Worm (Caenorhabditis elegans) whole organism, midembryonic: ENCODE data around the gene F11D11.21.

Source experiments
- T22C8.4 ChIP-seq: fragments of 200-800 bp; sonication (Bioruptor generic); IDR thresholded peaks from 2 replicates; pipeline ENCODE4 v1.3.6; 2022; ENCODE audit warnings: missing genetic modification characterization, missing compliant biosample characterization
- cog-1 ChIP-seq: sonication (generic microtip); optimal IDR thresholded peaks from 2 replicates; lab custom pipeline; 2016; ENCODE audit warnings: missing genetic modification characterization, missing compliant biosample characterization
- flt-1 ChIP-seq: fragments of 200-800 bp; sonication (Bioruptor generic); IDR thresholded peaks from 2 replicates; pipeline ENCODE4 v1.3.6; 2022; ENCODE audit warnings: missing genetic modification characterization, missing compliant biosample characterization
- klf-2 ChIP-seq: fragments of 200-800 bp; sonication (Bioruptor generic); conservative IDR thresholded peaks from 2 replicates; pipeline ENCODE4 v1.3.6; 2022; ENCODE audit warnings: missing genetic modification reagents, missing genetic modification characterization, missing compliant biosample characterization
- med-1 ChIP-seq: sonication (generic microtip); optimal IDR thresholded peaks from 2 replicates; lab custom pipeline; 2017; ENCODE audit warnings: missing genetic modification characterization, mild to moderate bottlenecking, missing compliant biosample characterization, antibody characterized with exemption, missing genetic modification reagents; ENCODE audit not compliant: insufficient read depth
- ref-1 ChIP-seq: fragments of 200-800 bp; sonication (Bioruptor generic); conservative IDR thresholded peaks from 2 replicates; pipeline ENCODE4 v1.3.6; 2022; ENCODE audit warnings: missing genetic modification reagents, missing genetic modification characterization, missing compliant biosample characterization
- tab-1 ChIP-seq: fragments of 200-800 bp; sonication (Bioruptor generic); IDR thresholded peaks from 2 replicates; pipeline ENCODE4 v1.3.6; 2022; ENCODE audit warnings: missing genetic modification characterization, missing compliant biosample characterization
- ztf-23 ChIP-seq: fragments of 200-800 bp; sonication (Bioruptor generic); IDR thresholded peaks from 2 replicates; pipeline ENCODE4 v1.3.6; 2022; ENCODE audit warnings: missing genetic modification reagents, missing genetic modification characterization, missing compliant biosample characterization
- ztf-29 ChIP-seq: fragments of 200-800 bp; sonication (Bioruptor generic); IDR thresholded peaks from 2 replicates; pipeline ENCODE4 v1.3.6; 2022; ENCODE audit warnings: missing genetic modification reagents, missing genetic modification characterization, missing compliant biosample characterization

F11D11.21 gene

ce11 chrV:18737646-18738045, 12.7 kb downstream of the F11D11.21 start:
- TF ChIP-seq flt-1 (GFP tag; lab: Robert Waterston, UW) (no peak), med-1 (GFP tag; lab: Kevin White, UChicago) (no peak), ref-1 (GFP tag; lab: Robert Waterston, UW) (no peak), ztf-29 (GFP tag; lab: Robert Waterston, UW) (no peak), klf-2 (no peak), tab-1 (GFP tag; lab: Robert Waterston, UW) (no peak), ztf-23 (no peak)

- TF ChIP-seq T22C8.4 (GFP tag; lab: Robert Waterston, UW) (no peak), med-1 (GFP tag; lab: Kevin White, UChicago) (no peak), tab-1 (GFP tag; lab: Robert Waterston, UW) (no peak), cog-1 (tag; lab: Kevin White, UChicago) (no peak), ref-1 (GFP tag; lab: Robert Waterston, UW) (no peak), flt-1 (GFP tag; lab: Robert Waterston, UW) (no peak), ztf-29 (GFP tag; lab: Robert Waterston, UW) (no peak), ztf-23 (no peak), klf-2 (no peak)
Measured at ce11 chrV:18734381-18734780, 16.0 kb downstream of the F11D11.21 start, which contains the start of gene scl-20. Gene scl-20 (minus strand): TSS chrV:18734481.

- TF ChIP-seq tab-1 (GFP tag; lab: Robert Waterston, UW) (no peak), flt-1 (GFP tag; lab: Robert Waterston, UW) (no peak), T22C8.4 (GFP tag; lab: Robert Waterston, UW) (no peak), ref-1 (GFP tag; lab: Robert Waterston, UW) (no peak), ztf-23 (no peak), med-1 (GFP tag; lab: Kevin White, UChicago) (no peak), ztf-29 (GFP tag; lab: Robert Waterston, UW) (no peak), cog-1 (tag; lab: Kevin White, UChicago) (no peak), klf-2 (no peak)
Measured at ce11 chrV:18733942-18734341, 16.4 kb downstream of the F11D11.21 start.

ce11 chrV:18731579-18732041, 18.7 kb downstream of the F11D11.21 start, which contains the start of the genes asp-18 and scl-19:
Gene asp-18 (minus strand): TSS chrV:18731679.
Gene scl-19 (plus strand): TSS chrV:18731991.
- TF ChIP-seq tab-1 (GFP tag; lab: Robert Waterston, UW) (no peak), ztf-29 (GFP tag; lab: Robert Waterston, UW) (no peak), klf-2 (no peak), T22C8.4 (GFP tag; lab: Robert Waterston, UW) (no peak), ztf-23 (no peak), cog-1 (tag; lab: Kevin White, UChicago) (no peak), ref-1 (GFP tag; lab: Robert Waterston, UW) (no peak), flt-1 (GFP tag; lab: Robert Waterston, UW) (no peak), med-1 (GFP tag; lab: Kevin White, UChicago) (no peak)

ce11 chrV:18729324-18729924, 20.9 kb downstream of the F11D11.21 start, which contains the start of gene asp-19:
Gene asp-19 (minus strand): TSS chrV:18729374.
- no peak for TF ChIP-seq med-1 (GFP tag; lab: Kevin White, UChicago)

ce11 chrV:18725858-18726257, 24.5 kb downstream of the F11D11.21 start:
- no peak for TF ChIP-seq tab-1 (GFP tag; lab: Robert Waterston, UW)
- no peak for TF ChIP-seq ztf-29 (GFP tag; lab: Robert Waterston, UW)
- TF ChIP-seq ref-1 (GFP tag; lab: Robert Waterston, UW) = no peak
- no peak for TF ChIP-seq cog-1 (tag; lab: Kevin White, UChicago)
- no peak for TF ChIP-seq flt-1 (GFP tag; lab: Robert Waterston, UW)
- TF ChIP-seq T22C8.4 (GFP tag; lab: Robert Waterston, UW) = no peak
- TF ChIP-seq ztf-23 = no peak

ce11 chrV:18724076-18724475, 26.3 kb downstream of the F11D11.21 start:
- TF ChIP-seq ztf-29 (GFP tag; lab: Robert Waterston, UW) (no peak), klf-2 (no peak), flt-1 (GFP tag; lab: Robert Waterston, UW) (no peak), med-1 (GFP tag; lab: Kevin White, UChicago) (no peak), T22C8.4 (GFP tag; lab: Robert Waterston, UW) (no peak), cog-1 (tag; lab: Kevin White, UChicago) (no peak), ztf-23 (no peak), tab-1 (GFP tag; lab: Robert Waterston, UW) (no peak), ref-1 (GFP tag; lab: Robert Waterston, UW) (no peak)

- peak; percentile 99 for TF ChIP-seq T22C8.4 (GFP tag; lab: Robert Waterston, UW)
- TF ChIP-seq cog-1 (tag; lab: Kevin White, UChicago) = peak; percentile 97
- no peak for TF ChIP-seq ztf-23
Measured at ce11 chrV:18723604-18724003, 26.7 kb downstream of the F11D11.21 start.

- TF ChIP-seq T22C8.4 (GFP tag; lab: Robert Waterston, UW) (0 out of 2 replicates have a peak, but pooled peaks have one; percentile 12), klf-2 (no peak), tab-1 (GFP tag; lab: Robert Waterston, UW) (0 out of 2 replicates have a peak, but pooled peaks have one; percentile 53)
Measured at ce11 chrV:18722510-18723299, 27.6 kb downstream of the F11D11.21 start.
